Fruit fly (Drosophila melanogaster) whole organism, pupa: ENCODE measurements around the gene CG7290.

Experiments used
- CG10348 ChIP-seq: fragments of 200-800 bp; sonication (Bioruptor generic); IDR thresholded peaks from 2 replicates; pipeline ENCODE4 v1.3.6; 2022; ENCODE audit warnings: missing biosample characterization, missing genetic modification characterization
- CG12605 ChIP-seq: fragments of 200-800 bp; sonication (Bioruptor generic); IDR thresholded peaks from 2 replicates; pipeline ENCODE4 v1.3.6; 2022; ENCODE audit warnings: missing biosample characterization, missing genetic modification characterization
- CG13204 ChIP-seq: fragments of 200-800 bp; sonication (Bioruptor generic); optimal IDR thresholded peaks from 2 replicates; lab custom pipeline; 2018; ENCODE audit warnings: missing biosample characterization, mild to moderate bottlenecking, missing genetic modification characterization, moderate library complexity
- CG14655 ChIP-seq: fragments of 200-800 bp; sonication (Bioruptor generic); optimal IDR thresholded peaks from 3 replicates; lab custom pipeline; 2017; ENCODE audit warnings: mild to moderate bottlenecking, missing biosample characterization, missing genetic modification reagents, missing genetic modification characterization
- CG15710 ChIP-seq: fragments of 200-800 bp; sonication (Bioruptor generic); optimal IDR thresholded peaks from 2 replicates; lab custom pipeline; 2018; ENCODE audit warnings: missing biosample characterization, mild to moderate bottlenecking, missing genetic modification characterization, moderate library complexity
- CG17806 ChIP-seq: fragments of 200-800 bp; sonication (Bioruptor generic); optimal IDR thresholded peaks from 2 replicates; lab custom pipeline; 2018; ENCODE audit warnings: missing biosample characterization, mild to moderate bottlenecking, missing genetic modification characterization, moderate library complexity
- CG32121 ChIP-seq: fragments of 200-800 bp; sonication (Bioruptor generic); IDR thresholded peaks from 2 replicates; pipeline ENCODE4 v1.3.6; 2022; ENCODE audit warnings: missing biosample characterization, missing genetic modification characterization
- CG34367 ChIP-seq: fragments of 200-800 bp; sonication (Bioruptor generic); optimal IDR thresholded peaks from 2 replicates; lab custom pipeline; 2018; ENCODE audit warnings: missing biosample characterization, mild to moderate bottlenecking, missing genetic modification characterization
- CG4496 ChIP-seq: fragments of 200-800 bp; sonication (Bioruptor generic); IDR thresholded peaks from 3 replicates; pipeline ENCODE4 v1.3.6; 2022; ENCODE audit warnings: missing biosample characterization, missing genetic modification characterization
- CG8159 ChIP-seq: fragments of 200-800 bp; sonication (Bioruptor generic); optimal IDR thresholded peaks from 3 replicates; lab custom pipeline; 2018; ENCODE audit warnings: missing biosample characterization, mild to moderate bottlenecking, missing genetic modification characterization, moderate library complexity
- CG8301 ChIP-seq: fragments of 200-800 bp; sonication (Bioruptor generic); optimal IDR thresholded peaks from 2 replicates; lab custom pipeline; 2018; ENCODE audit warnings: missing biosample characterization, mild to moderate bottlenecking, missing genetic modification characterization
- CG9948 ChIP-seq: fragments of 200-800 bp; sonication (Bioruptor generic); optimal IDR thresholded peaks from 2 replicates; lab custom pipeline; 2018; ENCODE audit warnings: missing biosample characterization, mild to moderate bottlenecking, missing genetic modification characterization, moderate library complexity
- D1 ChIP-seq: fragments of 200-800 bp; sonication (Bioruptor generic); optimal IDR thresholded peaks from 2 replicates; lab custom pipeline; 2018; ENCODE audit warnings: missing biosample characterization, mild to moderate bottlenecking, missing genetic modification characterization, moderate library complexity
- EcR ChIP-seq: fragments of 200-800 bp; sonication (Bioruptor generic); optimal IDR thresholded peaks from 3 replicates; lab custom pipeline; 2019; ENCODE audit warnings: missing biosample characterization, missing genetic modification characterization, mild to moderate bottlenecking, moderate library complexity, missing genetic modification reagents
- Ets98B ChIP-seq: fragments of 200-800 bp; sonication (Bioruptor generic); IDR thresholded peaks from 2 replicates; pipeline ENCODE4 v1.3.6; 2022; ENCODE audit warnings: missing biosample characterization, missing genetic modification characterization
- Pif1A ChIP-seq: fragments of 200-800 bp; sonication (Bioruptor generic); optimal IDR thresholded peaks from 3 replicates; lab custom pipeline; 2016; ENCODE audit warnings: missing biosample characterization, missing genetic modification characterization
- Pif1B ChIP-seq: fragments of 200-800 bp; sonication (Bioruptor generic); optimal IDR thresholded peaks from 3 replicates; lab custom pipeline; 2016; ENCODE audit warnings: missing biosample characterization, missing genetic modification characterization
- Snoo ChIP-seq: fragments of 200-800 bp; sonication (Bioruptor generic); optimal IDR thresholded peaks from 3 replicates; lab custom pipeline; 2017; ENCODE audit warnings: missing biosample characterization, mild to moderate bottlenecking, missing genetic modification characterization, inconsistent platforms
- fd96Ca ChIP-seq: fragments of 200-800 bp; sonication (Bioruptor generic); IDR thresholded peaks from 3 replicates; pipeline ENCODE4 v1.3.6; 2022; ENCODE audit warnings: missing biosample characterization, missing genetic modification characterization
- gl ChIP-seq: fragments of 200-800 bp; sonication (Bioruptor generic); optimal IDR thresholded peaks from 2 replicates; lab custom pipeline; 2018; ENCODE audit warnings: missing biosample characterization, mild to moderate bottlenecking, missing genetic modification characterization
- rn ChIP-seq: fragments of 200-800 bp; sonication (Bioruptor generic); IDR thresholded peaks from 2 replicates; pipeline ENCODE4 v1.3.6; 2022; ENCODE audit warnings: missing biosample characterization, missing genetic modification characterization

Gene CG7290

dm6 chr3L:20197213-20197612, 8.6 kb downstream of the CG7290 start:
- TF ChIP-seq D1 (tag; lab: Kevin White, UChicago) = no peak
- no peak for TF ChIP-seq CG13204 (GFP tag; lab: Kevin White, UChicago)
- TF ChIP-seq CG10348 = no peak
- TF ChIP-seq CG8301 (tag; lab: Kevin White, UChicago) = no peak
- TF ChIP-seq CG4496 (GFP tag; lab: Robert Waterston, UW) = no peak
- no peak for TF ChIP-seq Pif1A (GFP tag; lab: Kevin White, UChicago)
- no peak for TF ChIP-seq Snoo (tag; lab: Kevin White, UChicago)
- no peak for TF ChIP-seq CG14655 (GFP tag; lab: Kevin White, UChicago)

- TF ChIP-seq CG8159 (tag; lab: Kevin White, UChicago) (no peak), CG32121 (no peak), CG4496 (GFP tag; lab: Robert Waterston, UW) (no peak), CG12605 (no peak), rn (GFP tag; lab: Robert Waterston, UW) (no peak), Snoo (tag; lab: Kevin White, UChicago) (no peak), Pif1A (GFP tag; lab: Kevin White, UChicago) (no peak), gl (tag; lab: Kevin White, UChicago) (no peak), Pif1B (GFP tag; lab: Kevin White, UChicago) (no peak), fd96Ca (GFP tag; lab: Robert Waterston, UW) (no peak), Ets98B (no peak), CG14655 (GFP tag; lab: Kevin White, UChicago) (no peak), CG8301 (tag; lab: Kevin White, UChicago) (no peak)
- TF ChIP-seq, all 21 proteins: peak for 0
Measured at dm6 chr3L:20196321-20196720, 9.5 kb downstream of the CG7290 start.

dm6 chr3L:20195875-20196274, 10.0 kb downstream of the CG7290 start:
- peak; percentile 85 for TF ChIP-seq CG34367 (tag; lab: Kevin White, UChicago)
- TF ChIP-seq CG8159 (tag; lab: Kevin White, UChicago) = peak; percentile 85
- TF ChIP-seq CG13204 (GFP tag; lab: Kevin White, UChicago) = peak; percentile 48
- TF ChIP-seq fd96Ca (GFP tag; lab: Robert Waterston, UW) = peak; percentile 94
- TF ChIP-seq CG4496 (GFP tag; lab: Robert Waterston, UW) = peak; percentile 90
- peak; percentile 2 for TF ChIP-seq Snoo (tag; lab: Kevin White, UChicago)
- peak; percentile 92 for TF ChIP-seq CG14655 (GFP tag; lab: Kevin White, UChicago)
- peak; percentile 83 for TF ChIP-seq CG9948 (tag; lab: Kevin White, UChicago)
- peak; percentile 73 for TF ChIP-seq D1 (tag; lab: Kevin White, UChicago)
- TF ChIP-seq CG10348 = peak; percentile 50; the same call in 1 of the 2 replicates
- peak; percentile 91 for TF ChIP-seq CG8301 (tag; lab: Kevin White, UChicago)
- TF ChIP-seq Pif1B (GFP tag; lab: Kevin White, UChicago) = peak; percentile 86
- TF ChIP-seq gl (tag; lab: Kevin White, UChicago) = peak; percentile 67
- TF ChIP-seq CG15710 (tag; lab: Kevin White, UChicago) = peak; percentile 88
- peak; percentile 78 for TF ChIP-seq CG12605
- TF ChIP-seq CG17806 (tag; lab: Kevin White, UChicago) = peak; percentile 86
- peak; percentile 88 for TF ChIP-seq Ets98B
- peak; percentile 90 for TF ChIP-seq Pif1A (GFP tag; lab: Kevin White, UChicago)
- peak; percentile 54 for TF ChIP-seq EcR (GFP tag; lab: Kevin White, UChicago)
- TF ChIP-seq rn (GFP tag; lab: Robert Waterston, UW) = peak; percentile 65; the same call in 1 of the 2 replicates
- peak; percentile 81 for TF ChIP-seq CG32121

- TF ChIP-seq CG8159 (tag; lab: Kevin White, UChicago) (peak; percentile 40), fd96Ca (GFP tag; lab: Robert Waterston, UW) (peak; percentile 72; the same call in 2 of the 3 replicates), CG17806 (tag; lab: Kevin White, UChicago) (peak; percentile 64), Ets98B (peak; percentile 67), CG14655 (GFP tag; lab: Kevin White, UChicago) (peak; percentile 71), gl (tag; lab: Kevin White, UChicago) (no peak), EcR (GFP tag; lab: Kevin White, UChicago) (no peak), Snoo (tag; lab: Kevin White, UChicago) (peak; percentile 55), CG4496 (GFP tag; lab: Robert Waterston, UW) (peak; percentile 78), rn (GFP tag; lab: Robert Waterston, UW) (no peak), CG34367 (tag; lab: Kevin White, UChicago) (peak; percentile 58), Pif1A (GFP tag; lab: Kevin White, UChicago) (peak; percentile 51), CG13204 (GFP tag; lab: Kevin White, UChicago) (no peak), D1 (tag; lab: Kevin White, UChicago) (no peak), CG15710 (tag; lab: Kevin White, UChicago) (peak; percentile 57), CG32121 (peak; percentile 59; the same call in 1 of the 2 replicates), Pif1B (GFP tag; lab: Kevin White, UChicago) (peak; percentile 60), CG12605 (no peak), CG9948 (tag; lab: Kevin White, UChicago) (peak; percentile 54), CG8301 (tag; lab: Kevin White, UChicago) (peak; percentile 56), CG10348 (no peak)
- TF ChIP-seq, all 21 proteins: peak for 14
Measured at dm6 chr3L:20194731-20195130, 11.1 kb downstream of the CG7290 start.

dm6 chr3L:20193748-20194058, 12.1 kb downstream of the CG7290 start:
- TF ChIP-seq CG17806 (tag; lab: Kevin White, UChicago) = no peak
- TF ChIP-seq CG34367 (tag; lab: Kevin White, UChicago) = no peak
- TF ChIP-seq D1 (tag; lab: Kevin White, UChicago) = no peak
- no peak for TF ChIP-seq CG32121
- TF ChIP-seq CG12605 = no peak
- TF ChIP-seq fd96Ca (GFP tag; lab: Robert Waterston, UW) = no peak
- TF ChIP-seq CG10348 = no peak
- no peak for TF ChIP-seq Pif1A (GFP tag; lab: Kevin White, UChicago)
- no peak for TF ChIP-seq gl (tag; lab: Kevin White, UChicago)
- TF ChIP-seq CG13204 (GFP tag; lab: Kevin White, UChicago) = no peak
- no peak for TF ChIP-seq Pif1B (GFP tag; lab: Kevin White, UChicago)
- TF ChIP-seq CG9948 (tag; lab: Kevin White, UChicago) = no peak
- TF ChIP-seq CG4496 (GFP tag; lab: Robert Waterston, UW) = no peak
- TF ChIP-seq CG15710 (tag; lab: Kevin White, UChicago) = no peak
- TF ChIP-seq CG14655 (GFP tag; lab: Kevin White, UChicago) = no peak
